Worm (Caenorhabditis elegans) whole organism, late embryonic: Measurements from ENCODE around the gene H43I07.4.
"Not testable (repeated sequence)": the region's sequence is repeated elsewhere in the genome, so short reads cannot be mapped to it uniquely, and the experiment has no call there.

Experiments
- F13H6.1 ChIP-seq: sonication (generic microtip); optimal IDR thresholded peaks from 2 replicates; lab custom pipeline; 2016; ENCODE audit warnings: missing genetic modification characterization, missing compliant biosample characterization
- K09A11.1 ChIP-seq: sonication (generic microtip); optimal IDR thresholded peaks from 2 replicates; lab custom pipeline; 2017; ENCODE audit warnings: antibody characterized with exemption, mild to moderate bottlenecking, missing genetic modification characterization, missing compliant biosample characterization; ENCODE audit not compliant: insufficient read depth
- Y22D7AL.16 ChIP-seq: sonication (generic microtip); optimal IDR thresholded peaks from 2 replicates; lab custom pipeline; 2016; ENCODE audit warnings: missing genetic modification characterization, missing compliant biosample characterization
- ahr-1 ChIP-seq: sonication (generic microtip); optimal IDR thresholded peaks from 2 replicates; lab custom pipeline; 2016; ENCODE audit warnings: missing genetic modification characterization, missing compliant biosample characterization
- ama-1 ChIP-seq: fragments of 150-350 bp; optimal IDR thresholded peaks from 2 replicates; lab custom pipeline; 2014
- ceh-14 ChIP-seq: sonication (generic microtip); optimal IDR thresholded peaks from 2 replicates; lab custom pipeline; 2016; ENCODE audit warnings: missing genotype, missing genetic modification characterization, missing compliant biosample characterization
- ceh-2 ChIP-seq: sonication (generic microtip); optimal IDR thresholded peaks from 2 replicates; lab custom pipeline; 2016; ENCODE audit warnings: missing genotype, missing genetic modification characterization, missing compliant biosample characterization
- ceh-22 ChIP-seq: sonication (generic microtip); optimal IDR thresholded peaks from 2 replicates; lab custom pipeline; 2017; ENCODE audit warnings: missing biosample characterization, missing genetic modification characterization
- ceh-31 ChIP-seq: sonication (generic microtip); optimal IDR thresholded peaks from 2 replicates; lab custom pipeline; 2016; ENCODE audit warnings: missing genetic modification characterization, missing compliant biosample characterization
- che-1 ChIP-seq: sonication (generic microtip); optimal IDR thresholded peaks from 2 replicates; lab custom pipeline; 2016; ENCODE audit warnings: mild to moderate bottlenecking, missing genetic modification characterization, missing compliant biosample characterization
- dmd-4 ChIP-seq: sonication (generic microtip); optimal IDR thresholded peaks from 2 replicates; lab custom pipeline; 2016; ENCODE audit warnings: borderline replicate concordance, missing genetic modification characterization, missing compliant biosample characterization
- elt-2 ChIP-seq: sonication (generic microtip); optimal IDR thresholded peaks from 2 replicates; lab custom pipeline; 2016; ENCODE audit warnings: missing genetic modification reagents, missing genetic modification characterization, missing compliant biosample characterization
- elt-4 ChIP-seq: sonication (generic microtip); optimal IDR thresholded peaks from 2 replicates; lab custom pipeline; 2016; ENCODE audit warnings: missing genetic modification characterization, missing compliant biosample characterization
- fax-1 ChIP-seq: sonication (generic microtip); optimal IDR thresholded peaks from 2 replicates; lab custom pipeline; 2016; ENCODE audit warnings: missing genotype, missing genetic modification characterization, missing compliant biosample characterization
- hlh-13 ChIP-seq: fragments of 200-800 bp; sonication (Bioruptor generic); optimal IDR thresholded peaks from 2 replicates; lab custom pipeline; 2018; ENCODE audit warnings: mild to moderate bottlenecking, missing genetic modification characterization, missing compliant biosample characterization
- hlh-30 ChIP-seq: sonication (generic microtip); optimal IDR thresholded peaks from 2 replicates; lab custom pipeline; 2017; ENCODE audit warnings: antibody characterized with exemption, missing genetic modification characterization, missing compliant biosample characterization; ENCODE audit not compliant: insufficient read depth
- hlh-6 ChIP-seq: sonication (generic microtip); optimal IDR thresholded peaks from 2 replicates; lab custom pipeline; 2016; ENCODE audit warnings: missing genotype, missing genetic modification characterization, missing compliant biosample characterization
- lin-11 ChIP-seq: fragments of 200-800 bp; sonication (Bioruptor generic); optimal IDR thresholded peaks from 2 replicates; lab custom pipeline; 2018; ENCODE audit warnings: mild to moderate bottlenecking, missing genetic modification characterization, missing compliant biosample characterization
- mec-3 ChIP-seq: sonication (generic microtip); optimal IDR thresholded peaks from 2 replicates; lab custom pipeline; 2016; ENCODE audit warnings: borderline replicate concordance, missing genetic modification characterization, missing compliant biosample characterization
- nfya-1 ChIP-seq: sonication (generic microtip); optimal IDR thresholded peaks from 2 replicates; lab custom pipeline; 2017; ENCODE audit warnings: missing genetic modification characterization, mild to moderate bottlenecking, missing compliant biosample characterization, antibody characterized with exemption, moderate library complexity
- nhr-11 ChIP-seq: fragments of 150-350 bp; optimal IDR thresholded peaks from 2 replicates; lab custom pipeline; 2014; ENCODE audit warnings: missing biosample characterization, missing genetic modification characterization
- nhr-232 ChIP-seq: sonication (generic microtip); optimal IDR thresholded peaks from 2 replicates; lab custom pipeline; 2016; ENCODE audit warnings: missing genetic modification characterization, missing compliant biosample characterization
- npax-4 ChIP-seq: sonication (generic microtip); optimal IDR thresholded peaks from 2 replicates; lab custom pipeline; 2016; ENCODE audit warnings: missing genetic modification characterization, missing compliant biosample characterization
- odd-2 ChIP-seq: sonication (generic microtip); optimal IDR thresholded peaks from 2 replicates; lab custom pipeline; 2017; ENCODE audit warnings: antibody characterized with exemption, mild to moderate bottlenecking, missing genetic modification characterization, missing compliant biosample characterization
- pat-9 ChIP-seq: fragments of 200-800 bp; sonication (Bioruptor generic); optimal IDR thresholded peaks from 2 replicates; lab custom pipeline; 2018; ENCODE audit warnings: mild to moderate bottlenecking, missing genetic modification characterization, moderate library complexity, missing compliant biosample characterization
- pha-2 ChIP-seq: sonication (generic microtip); optimal IDR thresholded peaks from 2 replicates; lab custom pipeline; 2017; ENCODE audit warnings: mild to moderate bottlenecking, missing genetic modification characterization, missing compliant biosample characterization
- pqm-1 ChIP-seq: sonication (generic microtip); optimal IDR thresholded peaks from 2 replicates; lab custom pipeline; 2016; ENCODE audit warnings: missing genetic modification characterization, missing compliant biosample characterization
- pros-1 ChIP-seq: fragments of 150-350 bp; optimal IDR thresholded peaks from 2 replicates; lab custom pipeline; 2014; ENCODE audit warnings: missing biosample characterization, missing genetic modification reagents, missing genetic modification characterization
- ref-2 ChIP-seq: sonication (generic microtip); optimal IDR thresholded peaks from 2 replicates; lab custom pipeline; 2016; ENCODE audit warnings: missing genetic modification characterization, missing compliant biosample characterization
- sox-4 ChIP-seq: sonication (generic microtip); optimal IDR thresholded peaks from 2 replicates; lab custom pipeline; 2017; ENCODE audit warnings: mild to moderate bottlenecking, missing genetic modification characterization, inconsistent platforms, missing compliant biosample characterization
- syd-9 ChIP-seq: sonication (generic microtip); optimal IDR thresholded peaks from 2 replicates; lab custom pipeline; 2016; ENCODE audit warnings: mild to moderate bottlenecking, missing genetic modification characterization, moderate library complexity, missing compliant biosample characterization
- tbx-2 ChIP-seq: sonication (generic microtip); optimal IDR thresholded peaks from 2 replicates; lab custom pipeline; 2016; ENCODE audit warnings: missing genetic modification characterization, missing compliant biosample characterization
- ttx-3 ChIP-seq: sonication (generic microtip); optimal IDR thresholded peaks from 2 replicates; lab custom pipeline; 2016; ENCODE audit warnings: missing genetic modification reagents, missing genetic modification characterization, missing compliant biosample characterization
- unc-3 ChIP-seq, 2 experiments: fragments of 200-800 bp in 1 of 2; sonication (Bioruptor generic) in 1 of 2; sonication (generic microtip) in 1 of 2; conservative IDR thresholded peaks in 1 of 2; optimal IDR thresholded peaks in 1 of 2; 2 replicates each; pipeline versions ENCODE4 v1.3.6 to Lab custom; 2016 to 2022; ENCODE audit warnings: missing compliant biosample characterization in 2 of 2, missing genetic modification characterization in 2 of 2, missing genetic modification reagents in 1 of 2
- unc-42 ChIP-seq: sonication (generic microtip); optimal IDR thresholded peaks from 2 replicates; lab custom pipeline; 2016; ENCODE audit warnings: missing genotype, missing genetic modification characterization, missing compliant biosample characterization
- unc-55 ChIP-seq: sonication (generic microtip); optimal IDR thresholded peaks from 2 replicates; lab custom pipeline; 2017; ENCODE audit warnings: missing biosample characterization, missing genetic modification reagents, missing genetic modification characterization
- unc-86 ChIP-seq: sonication (generic microtip); optimal IDR thresholded peaks from 2 replicates; lab custom pipeline; 2016; ENCODE audit warnings: missing genetic modification characterization, missing compliant biosample characterization
- zip-5 ChIP-seq: sonication (generic microtip); optimal IDR thresholded peaks from 2 replicates; lab custom pipeline; 2016; ENCODE audit warnings: missing genetic modification characterization, missing compliant biosample characterization
- ztf-16 ChIP-seq: sonication (generic microtip); optimal IDR thresholded peaks from 2 replicates; lab custom pipeline; 2017; ENCODE audit warnings: missing genetic modification characterization, missing compliant biosample characterization

The H43I07.4 gene

DNA sequence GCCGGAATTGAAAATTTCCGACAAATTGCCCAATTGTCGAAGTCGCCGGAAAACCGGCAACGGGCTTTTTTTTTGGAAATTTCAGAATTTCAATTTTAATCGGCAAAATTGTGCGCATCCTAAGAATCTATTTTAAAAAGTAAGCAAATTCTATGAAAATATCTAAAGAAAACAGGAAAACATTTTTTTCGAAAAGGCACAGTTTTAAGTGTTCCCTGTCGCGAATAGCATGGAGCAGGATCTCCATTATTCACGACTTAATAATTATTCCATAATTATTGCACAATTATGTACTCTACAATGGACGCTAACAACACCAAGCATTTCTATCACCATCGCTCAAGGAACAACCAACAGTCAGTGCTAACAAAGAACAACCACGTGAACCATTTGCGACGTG, at the start of gene H43I07.4:
H43I07.4 (plus strand) TSS at position 301 of the 400 bp plus-strand sequence.
- not testable (repeated sequence) for TF ChIP-seq nhr-11, pros-1, ttx-3 (tag; lab: Kevin White, UChicago)

DNA sequence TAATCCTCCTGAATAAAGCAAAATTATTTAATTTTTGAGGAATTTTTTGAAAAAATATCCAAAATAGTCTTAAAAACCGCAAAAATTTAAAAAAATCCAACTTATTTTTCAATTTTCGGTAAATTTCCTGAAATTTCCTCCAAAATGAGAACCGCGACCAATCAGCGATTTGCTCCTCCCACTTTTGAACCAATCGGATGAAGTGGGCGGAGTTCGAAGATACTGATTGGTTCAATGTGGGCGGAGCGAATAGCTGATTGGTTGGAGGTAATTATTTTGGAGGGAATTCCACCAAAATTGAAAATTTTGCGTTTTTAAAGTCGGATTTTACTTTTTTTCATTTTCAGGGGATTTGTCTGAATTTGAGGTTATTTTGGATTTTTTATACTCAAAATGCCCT, 47.9 kb upstream of the H43I07.4 start:
- TF ChIP-seq nfya-1 (peak; percentile 97), ceh-22 (tag; lab: Kevin White, UChicago) (no peak), tbx-2 (tag; lab: Kevin White, UChicago) (no peak), ceh-14 (tag; lab: Kevin White, UChicago) (no peak), elt-2 (tag; lab: Kevin White, UChicago) (no peak)

ce11 chrV:4169658-4170057, 46.3 kb upstream of the H43I07.4 start:
- no peak for TF ChIP-seq npax-4
- peak; percentile 2 for TF ChIP-seq nfya-1

- no peak for TF ChIP-seq unc-42 (tag; lab: Kevin White, UChicago)
- no peak for TF ChIP-seq ama-1 (lab: Kevin White, UChicago)
- no peak for TF ChIP-seq elt-2 (tag; lab: Kevin White, UChicago)
Observed at ce11 chrV:4170138-4170537, 45.8 kb upstream of the H43I07.4 start, which contains the start of gene Y45G5AM.7. TSS of gene Y45G5AM.7 (minus strand) at chrV:4170238.

- TF ChIP-seq npax-4 (no peak), ceh-2 (no peak)
Observed at ce11 chrV:4175624-4176023, 40.3 kb upstream of the H43I07.4 start, which contains the start of the genes coh-4 and pid-5. TSS of gene coh-4 (minus strand) at chrV:4175640. TSS of gene pid-5 (plus strand) at chrV:4175882.

DNA sequence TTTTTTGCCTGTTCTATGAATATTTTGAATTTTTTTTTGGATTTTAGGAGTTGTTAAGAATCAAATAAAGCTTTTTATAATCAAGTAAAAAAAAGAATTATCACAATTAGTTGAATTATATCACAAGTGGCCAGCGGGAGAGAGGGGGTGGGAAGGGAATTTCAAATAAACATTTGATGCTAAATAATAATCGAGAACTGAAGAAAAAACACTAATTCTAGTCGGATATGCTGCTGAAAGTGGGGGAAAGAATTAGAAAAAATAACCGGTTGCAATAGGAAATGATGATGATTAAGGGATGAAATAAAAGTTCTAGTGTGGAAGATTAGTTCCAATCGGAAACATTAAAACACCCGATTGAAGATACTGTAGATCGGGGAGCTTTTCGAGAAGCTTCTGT, 34.7 kb upstream of the H43I07.4 start:
- TF ChIP-seq sox-4 (tag; lab: Kevin White, UChicago) (no peak), elt-2 (tag; lab: Kevin White, UChicago) (no peak), ceh-22 (tag; lab: Kevin White, UChicago) (no peak), K09A11.1 (tag; lab: Kevin White, UChicago) (no peak)
- TF ChIP-seq, all 69 proteins: peak for 0

DNA sequence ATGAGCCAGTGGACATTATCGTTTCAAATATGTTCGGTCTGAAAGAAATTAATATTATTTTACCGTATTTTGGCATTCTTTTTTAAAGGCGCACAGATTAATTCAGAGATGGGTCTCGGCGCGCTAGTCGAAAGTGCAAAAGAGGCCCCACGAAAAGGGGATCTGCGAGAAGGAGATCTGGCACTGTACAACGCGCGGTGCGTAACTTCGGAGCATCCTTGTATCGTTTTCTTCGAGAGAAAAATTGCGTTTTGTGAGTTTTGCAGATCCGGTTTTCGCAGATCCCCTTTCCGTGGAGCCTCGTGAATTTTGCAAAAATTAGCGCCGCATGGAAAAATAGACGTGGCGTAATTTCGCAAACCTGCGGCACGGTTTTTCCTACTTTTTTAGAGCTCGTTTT, 34.2 kb upstream of the H43I07.4 start:
- TF ChIP-seq che-1 (tag; lab: Kevin White, UChicago): no peak
- peak; percentile 58 for TF ChIP-seq fax-1
- no peak for TF ChIP-seq pha-2
- TF ChIP-seq F13H6.1: no peak
- no peak for TF ChIP-seq hlh-13 (GFP tag; lab: Kevin White, UChicago)
- TF ChIP-seq lin-11 (tag; lab: Kevin White, UChicago): no peak
- TF ChIP-seq pqm-1 (tag; lab: Kevin White, UChicago): no peak
- TF ChIP-seq tbx-2 (tag; lab: Kevin White, UChicago): peak; percentile 90
- TF ChIP-seq Y22D7AL.16 (tag; lab: Kevin White, UChicago): no peak
- peak; percentile 55 for TF ChIP-seq zip-5 (tag; lab: Kevin White, UChicago)
- no peak for TF ChIP-seq ref-2 (tag; lab: Kevin White, UChicago)
- no peak for TF ChIP-seq syd-9 (tag; lab: Kevin White, UChicago)
- peak; percentile 23 for TF ChIP-seq ahr-1 (tag; lab: Kevin White, UChicago)
- no peak for TF ChIP-seq mec-3
- peak; percentile 52 for TF ChIP-seq hlh-6 (tag; lab: Kevin White, UChicago)
- TF ChIP-seq elt-4 (tag; lab: Kevin White, UChicago): no peak
- TF ChIP-seq ceh-2: peak; percentile 61
- no peak for TF ChIP-seq unc-3 (GFP tag; conservative IDR thresholded peaks at IDR 0.05; lab: Robert Waterston, UW)
- no peak for TF ChIP-seq unc-3 (tag; optimal IDR thresholded peaks at IDR 0.05; lab: Kevin White, UChicago)
- no peak for TF ChIP-seq odd-2 (tag; lab: Kevin White, UChicago)
- TF ChIP-seq ceh-14 (tag; lab: Kevin White, UChicago): peak; percentile 27
- no peak for TF ChIP-seq sox-4 (tag; lab: Kevin White, UChicago)
- no peak for TF ChIP-seq unc-55 (GFP tag; lab: Kevin White, UChicago)
- TF ChIP-seq unc-86 (tag; lab: Kevin White, UChicago): no peak
- TF ChIP-seq ama-1 (lab: Kevin White, UChicago): no peak
- TF ChIP-seq pat-9: no peak
- no peak for TF ChIP-seq dmd-4 (tag; lab: Kevin White, UChicago)
- TF ChIP-seq ceh-31: peak; percentile 61
- TF ChIP-seq pros-1 (tag; lab: Kevin White, UChicago): no peak
- TF ChIP-seq nhr-232 (tag; lab: Kevin White, UChicago): no peak
- no peak for TF ChIP-seq ztf-16 (tag; lab: Kevin White, UChicago)
- TF ChIP-seq hlh-30: no peak
